Worm (Caenorhabditis elegans) whole organism, mixed stage, embryonic: Measurements from ENCODE around the gene F59B2.13.
A peak's percentile ranks its signal among the peaks of the same experiment; 100 is the strongest.

Experiments used
- M03D4.4 ChIP-seq: sonication (generic microtip); optimal IDR thresholded peaks from 2 replicates; lab custom pipeline; 2017; ENCODE audit warnings: mild to moderate bottlenecking, missing genetic modification characterization, missing compliant biosample characterization
- bed-3 ChIP-seq: fragments of 200-800 bp; sonication (Bioruptor generic); optimal IDR thresholded peaks from 3 replicates; lab custom pipeline; 2018; ENCODE audit warnings: mild to moderate bottlenecking, missing genetic modification characterization, moderate library complexity, missing compliant biosample characterization
- blmp-1 ChIP-seq: fragments of 150-350 bp; optimal IDR thresholded peaks from 2 replicates; lab custom pipeline; 2014; ENCODE audit warnings: missing biosample characterization, missing genetic modification characterization
- ceh-39 ChIP-seq: fragments of 150-350 bp; optimal IDR thresholded peaks from 2 replicates; lab custom pipeline; 2014; ENCODE audit warnings: missing biosample characterization, missing genetic modification characterization
- ceh-43 ChIP-seq: fragments of 200-800 bp; sonication (Bioruptor generic); optimal IDR thresholded peaks from 2 replicates; lab custom pipeline; 2018; ENCODE audit warnings: mild to moderate bottlenecking, missing genetic modification characterization, moderate library complexity, missing compliant biosample characterization
- ceh-83 ChIP-seq: fragments of 200-800 bp; sonication (Bioruptor generic); optimal IDR thresholded peaks from 2 replicates; lab custom pipeline; 2018; ENCODE audit warnings: mild to moderate bottlenecking, missing genetic modification characterization, missing compliant biosample characterization
- ces-1 ChIP-seq: fragments of 150-350 bp; optimal IDR thresholded peaks from 2 replicates; lab custom pipeline; 2014; ENCODE audit warnings: missing biosample characterization, missing genetic modification reagents, missing genetic modification characterization
- cnd-1 ChIP-seq: fragments of 200-800 bp; sonication (Bioruptor generic); optimal IDR thresholded peaks from 2 replicates; lab custom pipeline; 2018; ENCODE audit warnings: mild to moderate bottlenecking, missing genetic modification characterization, missing compliant biosample characterization
- elt-1 ChIP-seq: sonication (generic microtip); optimal IDR thresholded peaks from 2 replicates; lab custom pipeline; 2017; ENCODE audit warnings: missing genetic modification characterization, mild to moderate bottlenecking, missing compliant biosample characterization, antibody characterized with exemption, moderate library complexity, borderline replicate concordance; ENCODE audit not compliant: insufficient read depth
- elt-3 ChIP-seq: fragments of 150-350 bp; optimal IDR thresholded peaks from 2 replicates; lab custom pipeline; 2014; ENCODE audit warnings: missing biosample characterization, missing genetic modification characterization
- ham-2 ChIP-seq: fragments of 200-800 bp; sonication (Bioruptor generic); optimal IDR thresholded peaks from 2 replicates; lab custom pipeline; 2018; ENCODE audit warnings: mild to moderate bottlenecking, missing genetic modification characterization, missing compliant biosample characterization
- hlh-1 ChIP-seq: fragments of 150-350 bp; optimal IDR thresholded peaks from 2 replicates; lab custom pipeline; 2014; ENCODE audit warnings: missing biosample characterization, missing genetic modification reagents, missing genetic modification characterization
- lin-13 ChIP-seq: fragments of 150-350 bp; optimal IDR thresholded peaks from 2 replicates; lab custom pipeline; 2014; ENCODE audit warnings: missing biosample characterization, missing genetic modification characterization
- lin-32 ChIP-seq: fragments of 200-800 bp; sonication (Bioruptor generic); optimal IDR thresholded peaks from 2 replicates; lab custom pipeline; 2018; ENCODE audit warnings: mild to moderate bottlenecking, missing genetic modification characterization, missing compliant biosample characterization
- lsy-2 ChIP-seq: fragments of 150-350 bp; optimal IDR thresholded peaks from 2 replicates; lab custom pipeline; 2014; ENCODE audit warnings: missing biosample characterization, missing genetic modification characterization
- mab-5 ChIP-seq: fragments of 150-350 bp; optimal IDR thresholded peaks from 2 replicates; lab custom pipeline; 2014; ENCODE audit warnings: missing biosample characterization, missing genetic modification characterization
- mep-1 ChIP-seq: fragments of 150-350 bp; optimal IDR thresholded peaks from 2 replicates; lab custom pipeline; 2017; ENCODE audit warnings: missing biosample characterization, missing genetic modification reagents, missing genetic modification characterization, inconsistent platforms
- mls-2 ChIP-seq: sonication (generic microtip); optimal IDR thresholded peaks from 2 replicates; lab custom pipeline; 2016; ENCODE audit warnings: mild to moderate bottlenecking, missing genetic modification characterization, moderate library complexity, missing compliant biosample characterization
- nhr-12 ChIP-seq: fragments of 150-350 bp; optimal IDR thresholded peaks from 2 replicates; lab custom pipeline; 2014; ENCODE audit warnings: missing biosample characterization, missing genetic modification characterization
- nhr-2 ChIP-seq: fragments of 150-350 bp; optimal IDR thresholded peaks from 2 replicates; lab custom pipeline; 2014; ENCODE audit warnings: missing biosample characterization, missing genetic modification characterization
- nhr-237 ChIP-seq: fragments of 150-350 bp; optimal IDR thresholded peaks from 2 replicates; lab custom pipeline; 2014; ENCODE audit warnings: missing biosample characterization, missing genetic modification characterization
- nhr-28 ChIP-seq: fragments of 150-350 bp; optimal IDR thresholded peaks from 2 replicates; lab custom pipeline; 2014; ENCODE audit warnings: missing biosample characterization, missing genetic modification characterization
- pha-4 ChIP-seq: fragments of 150-350 bp; optimal IDR thresholded peaks from 2 replicates; lab custom pipeline; 2018; ENCODE audit warnings: missing biosample characterization, missing genetic modification reagents, missing genetic modification characterization
- sem-2 ChIP-seq: fragments of 200-800 bp; sonication (Bioruptor generic); optimal IDR thresholded peaks from 2 replicates; lab custom pipeline; 2018; ENCODE audit warnings: mild to moderate bottlenecking, missing genetic modification characterization, missing compliant biosample characterization
- snpc-4 ChIP-seq: fragments of 150-350 bp; optimal IDR thresholded peaks from 2 replicates; lab custom pipeline; 2014; ENCODE audit warnings: missing biosample characterization, missing genetic modification characterization
- sptf-1 ChIP-seq: sonication (generic microtip); optimal IDR thresholded peaks from 2 replicates; lab custom pipeline; 2017; ENCODE audit warnings: mild to moderate bottlenecking, missing genetic modification characterization, moderate library complexity, missing compliant biosample characterization
- unc-120 ChIP-seq: sonication (generic microtip); optimal IDR thresholded peaks from 2 replicates; lab custom pipeline; 2017; ENCODE audit warnings: missing genetic modification characterization, missing compliant biosample characterization; ENCODE audit not compliant: poor library complexity, severe bottlenecking
- unc-39 ChIP-seq: fragments of 150-350 bp; optimal IDR thresholded peaks from 2 replicates; lab custom pipeline; 2014; ENCODE audit warnings: missing biosample characterization, missing genetic modification characterization
- unc-62 ChIP-seq: fragments of 150-350 bp; optimal IDR thresholded peaks from 2 replicates; lab custom pipeline; 2014; ENCODE audit warnings: missing biosample characterization, missing genetic modification reagents, missing genetic modification characterization
- zip-8 ChIP-seq: fragments of 150-350 bp; optimal IDR thresholded peaks from 2 replicates; lab custom pipeline; 2014; ENCODE audit warnings: missing biosample characterization, missing genetic modification characterization
- ztf-11 ChIP-seq: fragments of 150-350 bp; optimal IDR thresholded peaks from 2 replicates; lab custom pipeline; 2014; ENCODE audit warnings: missing biosample characterization, missing genetic modification characterization

F59B2.13 gene

DNA sequence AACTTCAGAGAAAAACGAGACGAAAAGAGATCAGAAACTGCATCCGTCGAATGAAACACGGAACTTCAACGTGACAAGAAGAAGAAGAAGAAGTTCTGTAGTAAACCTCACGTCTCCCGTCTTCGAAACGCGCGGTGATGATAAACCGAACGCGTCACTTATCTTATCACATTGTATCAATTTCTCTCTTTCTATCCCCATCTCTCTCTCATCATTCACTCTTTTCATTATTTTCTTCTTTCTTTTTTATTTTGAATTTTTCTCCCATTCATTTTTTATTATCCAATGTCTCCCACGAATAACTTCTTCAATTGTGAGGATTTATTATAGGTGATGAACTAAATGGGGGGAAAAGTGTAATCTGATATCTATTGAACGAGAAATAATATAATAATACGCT, 40.0 kb downstream of the F59B2.13 start:
- peak; percentile 5 for TF ChIP-seq hlh-1 (tag; lab: Kevin White, UChicago)
- no peak for TF ChIP-seq cnd-1
- peak; percentile 90 for TF ChIP-seq elt-3 (tag; lab: Kevin White, UChicago)
- TF ChIP-seq, all 35 proteins: peak for 2

ce11 chrIII:8985965-8986364, 40.9 kb downstream of the F59B2.13 start:
- TF ChIP-seq blmp-1 (tag; lab: Kevin White, UChicago) (no peak), unc-120 (tag; lab: Kevin White, UChicago) (no peak), bed-3 (GFP tag; lab: Kevin White, UChicago) (no peak), ham-2 (GFP tag; lab: Kevin White, UChicago) (no peak), ces-1 (GFP tag; lab: Kevin White, UChicago) (no peak), pha-4 (tag; lab: Kevin White, UChicago) (no peak), mls-2 (tag; lab: Kevin White, UChicago) (no peak), hlh-1 (tag; lab: Kevin White, UChicago) (no peak), unc-62 (GFP tag; lab: Kevin White, UChicago) (no peak), sptf-1 (tag; lab: Kevin White, UChicago) (no peak), ceh-83 (GFP tag; lab: Kevin White, UChicago) (no peak), lin-13 (no peak), ztf-11 (tag; lab: Kevin White, UChicago) (no peak), M03D4.4 (tag; lab: Kevin White, UChicago) (no peak)

DNA sequence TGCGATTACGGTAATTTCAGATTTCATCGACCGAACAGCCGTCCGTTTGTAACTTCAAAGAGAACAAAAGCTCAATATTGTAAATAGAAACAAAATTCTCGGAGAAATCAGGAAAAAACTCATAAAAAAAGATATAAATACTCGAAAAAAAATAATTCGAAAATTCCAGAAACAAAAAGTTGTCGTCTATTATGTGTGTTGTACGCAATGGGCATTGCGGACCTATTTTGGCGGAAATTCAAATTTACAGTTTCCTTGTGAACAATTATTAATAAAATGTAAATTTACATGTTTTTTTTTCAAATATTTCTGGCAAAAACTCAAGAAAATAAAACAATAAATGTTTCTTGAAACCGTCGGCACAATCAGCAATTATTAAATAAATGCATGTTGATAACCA, 41.4 kb downstream of the F59B2.13 start:
- TF ChIP-seq ham-2 (GFP tag; lab: Kevin White, UChicago) = no peak
- TF ChIP-seq pha-4 (tag; lab: Kevin White, UChicago) = no peak
- TF ChIP-seq nhr-2 (tag; lab: Kevin White, UChicago) = no peak
- no peak for TF ChIP-seq nhr-12 (tag; lab: Kevin White, UChicago)
- TF ChIP-seq unc-120 (tag; lab: Kevin White, UChicago) = no peak
- TF ChIP-seq unc-62 (GFP tag; lab: Kevin White, UChicago) = no peak
- no peak for TF ChIP-seq lsy-2 (tag; lab: Kevin White, UChicago)
- no peak for TF ChIP-seq ztf-11 (tag; lab: Kevin White, UChicago)
- no peak for TF ChIP-seq cnd-1
- TF ChIP-seq mab-5 = no peak
- TF ChIP-seq sem-2 = no peak
- no peak for TF ChIP-seq M03D4.4 (tag; lab: Kevin White, UChicago)
- TF ChIP-seq unc-39 (tag; lab: Kevin White, UChicago) = no peak
- no peak for TF ChIP-seq snpc-4 (tag; lab: Kevin White, UChicago)
- no peak for TF ChIP-seq elt-1 (tag; lab: Kevin White, UChicago)

- TF ChIP-seq elt-1 (tag; lab: Kevin White, UChicago) (no peak), nhr-28 (no peak), ces-1 (GFP tag; lab: Kevin White, UChicago) (peak; percentile 86), nhr-237 (tag; lab: Kevin White, UChicago) (peak; percentile 6), hlh-1 (tag; lab: Kevin White, UChicago) (peak; percentile 93), mls-2 (tag; lab: Kevin White, UChicago) (peak; percentile 9), pha-4 (tag; lab: Kevin White, UChicago) (no peak), ceh-43 (GFP tag; lab: Kevin White, UChicago) (no peak), unc-62 (GFP tag; lab: Kevin White, UChicago) (peak; percentile 79), mep-1 (peak; percentile 1), unc-120 (tag; lab: Kevin White, UChicago) (peak; percentile 56), unc-39 (tag; lab: Kevin White, UChicago) (no peak), ceh-39 (tag; lab: Kevin White, UChicago) (no peak), lin-32 (GFP tag; lab: Kevin White, UChicago) (peak; percentile 27), ham-2 (GFP tag; lab: Kevin White, UChicago) (no peak)
Measured at ce11 chrIII:8984960-8985359, 41.9 kb downstream of the F59B2.13 start.

DNA sequence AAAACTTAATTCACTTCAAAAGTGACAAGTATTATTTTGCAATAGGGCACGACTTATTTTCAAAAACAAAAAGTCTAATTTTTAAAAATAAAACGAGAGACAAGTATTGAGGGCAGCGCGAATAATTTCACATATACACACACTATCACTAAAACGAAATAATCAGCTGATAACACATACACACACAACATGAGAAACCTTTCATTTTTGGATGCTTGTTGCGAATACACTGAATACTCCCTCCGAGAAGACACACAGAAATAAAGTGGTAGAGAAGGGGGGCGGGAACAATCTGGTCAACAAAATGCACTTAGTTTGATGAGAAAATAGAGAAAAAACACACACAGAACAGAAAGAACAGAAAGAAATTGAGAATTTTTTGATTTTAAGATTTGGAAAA, 42.4 kb downstream of the F59B2.13 start:
- TF ChIP-seq nhr-28 = no peak
- no peak for TF ChIP-seq zip-8
